Worm (Caenorhabditis elegans) whole organism, L1 larva: Measurements from ENCODE around the gene rict-1.

ENCODE experiments used
- C04F5.9 ChIP-seq: sonication (generic microtip); optimal IDR thresholded peaks from 2 replicates; lab custom pipeline; 2016; ENCODE audit warnings: missing genetic modification characterization, missing compliant biosample characterization
- C16A3.4 ChIP-seq: fragments of 150-350 bp; optimal IDR thresholded peaks from 2 replicates; lab custom pipeline; 2014; ENCODE audit warnings: missing biosample characterization, missing genetic modification characterization
- C34B4.2 ChIP-seq: sonication (generic microtip); optimal IDR thresholded peaks from 2 replicates; lab custom pipeline; 2017; ENCODE audit warnings: mild to moderate bottlenecking, missing genetic modification characterization, missing compliant biosample characterization
- Y116A8C.19 ChIP-seq: sonication (generic microtip); optimal IDR thresholded peaks from 2 replicates; lab custom pipeline; 2016; ENCODE audit warnings: missing compliant biosample characterization, missing genetic modification characterization, borderline replicate concordance
- ceh-8 ChIP-seq: fragments of 200-800 bp; sonication (Bioruptor generic); optimal IDR thresholded peaks from 2 replicates; lab custom pipeline; 2018; ENCODE audit warnings: mild to moderate bottlenecking, missing genetic modification characterization, moderate library complexity, missing compliant biosample characterization
- ceh-82 ChIP-seq, 3 experiments: fragments of 150-350 bp in 1 of 3; sonication (generic microtip) in 2 of 3; optimal IDR thresholded peaks; 2 replicates each; lab custom pipeline; 2014 to 2017; ENCODE audit warnings: missing biosample characterization in 3 of 3, missing genetic modification characterization in 3 of 3
- ceh-88 ChIP-seq: fragments of 200-800 bp; sonication (Bioruptor generic); IDR thresholded peaks from 2 replicates; pipeline ENCODE4 v1.3.6; 2022; ENCODE audit warnings: missing genetic modification characterization, missing compliant biosample characterization
- ceh-90 ChIP-seq: sonication (generic microtip); optimal IDR thresholded peaks from 2 replicates; lab custom pipeline; 2016; ENCODE audit warnings: missing genetic modification characterization, missing compliant biosample characterization
- dsc-1 ChIP-seq: sonication (generic microtip); optimal IDR thresholded peaks from 2 replicates; lab custom pipeline; 2016; ENCODE audit warnings: mild to moderate bottlenecking, missing genetic modification characterization, missing compliant biosample characterization
- efl-1 ChIP-seq, 4 experiments: fragments of 150-350 bp; optimal IDR thresholded peaks in 3 of 4; peaks in 1 of 4; 1 replicate in 1 of 4; 2 replicates in 3 of 4; lab custom pipeline; 2014; ENCODE audit warnings: missing biosample characterization in 2 of 4, missing genetic modification characterization in 2 of 4, missing genetic modification reagents in 2 of 4
- egl-13 ChIP-seq: sonication (generic microtip); optimal IDR thresholded peaks from 2 replicates; lab custom pipeline; 2016; ENCODE audit warnings: missing genotype, missing genetic modification reagents, missing genetic modification characterization, missing compliant biosample characterization
- egl-27 ChIP-seq, 2 experiments: fragments of 150-350 bp in 1 of 2; sonication (generic microtip); optimal IDR thresholded peaks; 3 replicates each; lab custom pipeline; 2017 to 2018; ENCODE audit warnings: missing biosample characterization in 2 of 2, missing genetic modification characterization in 2 of 2, missing genetic modification reagents in 2 of 2
- elt-3 ChIP-seq, 6 experiments: fragments of 150-350 bp in 1 of 6; sonication (generic microtip); optimal IDR thresholded peaks; 2 replicates each; lab custom pipeline; 2017 to 2018; ENCODE audit warnings: missing biosample characterization in 6 of 6, missing genetic modification characterization in 6 of 6, inconsistent platforms in 1 of 6
- ets-5 ChIP-seq: fragments of 200-800 bp; sonication (Bioruptor generic); IDR thresholded peaks from 2 replicates; pipeline ENCODE4 v1.3.6; 2022; ENCODE audit warnings: missing genetic modification characterization, missing compliant biosample characterization
- fkh-10 ChIP-seq: sonication (generic microtip); optimal IDR thresholded peaks from 2 replicates; lab custom pipeline; 2017; ENCODE audit warnings: missing biosample characterization, missing genetic modification reagents, missing genetic modification characterization
- hlh-17 ChIP-seq: fragments of 200-800 bp; sonication (Bioruptor generic); optimal IDR thresholded peaks from 2 replicates; lab custom pipeline; 2018; ENCODE audit warnings: missing genetic modification characterization, mild to moderate bottlenecking, missing compliant biosample characterization, moderate library complexity, borderline replicate concordance
- hlh-4 ChIP-seq: sonication (generic microtip); optimal IDR thresholded peaks from 2 replicates; lab custom pipeline; 2016; ENCODE audit warnings: mild to moderate bottlenecking, missing genetic modification characterization, missing compliant biosample characterization
- irx-1 ChIP-seq: sonication (generic microtip); optimal IDR thresholded peaks from 2 replicates; lab custom pipeline; 2016; ENCODE audit warnings: missing genetic modification characterization, missing compliant biosample characterization
- isw-1 ChIP-seq: fragments of 200-800 bp; sonication (Bioruptor generic); IDR thresholded peaks from 2 replicates; pipeline ENCODE4 v1.3.6; 2022; ENCODE audit warnings: missing genetic modification characterization, missing compliant biosample characterization
- lin-15B ChIP-seq: fragments of 150-350 bp; sonication (generic microtip); optimal IDR thresholded peaks from 3 replicates; lab custom pipeline; 2014; ENCODE audit warnings: missing biosample characterization, missing genetic modification characterization
- lin-35 ChIP-seq, 2 experiments: fragments of 150-350 bp; optimal IDR thresholded peaks; 2 replicates each; lab custom pipeline; 2014; ENCODE audit warnings: missing biosample characterization in 2 of 2, missing genetic modification characterization in 2 of 2, missing genetic modification reagents in 2 of 2
- lin-39 ChIP-seq: fragments of 150-350 bp; optimal IDR thresholded peaks from 2 replicates; lab custom pipeline; 2014; ENCODE audit warnings: missing biosample characterization, missing genetic modification reagents, missing genetic modification characterization
- lsy-2 ChIP-seq, 2 experiments: fragments of 150-350 bp; optimal IDR thresholded peaks; 2 replicates each; lab custom pipeline; 2014; ENCODE audit warnings: missing biosample characterization in 2 of 2, missing genetic modification characterization in 2 of 2
- mab-9 ChIP-seq: fragments of 200-800 bp; sonication (Bioruptor generic); IDR thresholded peaks from 2 replicates; pipeline ENCODE4 v1.3.6; 2022; ENCODE audit warnings: missing genetic modification reagents, missing genetic modification characterization, missing compliant biosample characterization
- mdl-1 ChIP-seq, 2 experiments: fragments of 150-350 bp; optimal IDR thresholded peaks; 2 replicates each; lab custom pipeline; 2014 to 2017; ENCODE audit warnings: missing biosample characterization in 2 of 2, missing genetic modification characterization in 2 of 2, inconsistent platforms in 1 of 2
- mep-1 ChIP-seq: fragments of 150-350 bp; optimal IDR thresholded peaks from 2 replicates; lab custom pipeline; 2014; ENCODE audit warnings: missing biosample characterization, missing genetic modification characterization
- nhr-11 ChIP-seq: fragments of 150-350 bp; optimal IDR thresholded peaks from 2 replicates; lab custom pipeline; 2014; ENCODE audit warnings: missing biosample characterization, missing genetic modification characterization
- nhr-19 ChIP-seq: fragments of 200-800 bp; sonication (Bioruptor generic); conservative IDR thresholded peaks from 2 replicates; pipeline ENCODE4 v1.3.6; 2022; ENCODE audit warnings: missing genetic modification characterization, missing compliant biosample characterization
- nhr-20 ChIP-seq: sonication (generic microtip); optimal IDR thresholded peaks from 2 replicates; lab custom pipeline; 2016; ENCODE audit warnings: mild to moderate bottlenecking, missing genetic modification characterization, missing compliant biosample characterization
- nhr-237 ChIP-seq: fragments of 150-350 bp; optimal IDR thresholded peaks from 2 replicates; lab custom pipeline; 2014; ENCODE audit warnings: missing biosample characterization, missing genetic modification characterization
- nhr-47 ChIP-seq: sonication (generic microtip); optimal IDR thresholded peaks from 2 replicates; lab custom pipeline; 2016; ENCODE audit warnings: mild to moderate bottlenecking, missing genetic modification characterization, moderate library complexity, missing compliant biosample characterization
- nhr-71 ChIP-seq: sonication (generic microtip); optimal IDR thresholded peaks from 2 replicates; lab custom pipeline; 2016; ENCODE audit warnings: mild to moderate bottlenecking, missing genetic modification characterization, moderate library complexity, missing compliant biosample characterization
- nhr-90 ChIP-seq: sonication (generic microtip); optimal IDR thresholded peaks from 2 replicates; lab custom pipeline; 2016; ENCODE audit warnings: mild to moderate bottlenecking, missing genetic modification characterization, missing compliant biosample characterization; ENCODE audit not compliant: poor library complexity
- pag-3 ChIP-seq: sonication (generic microtip); optimal IDR thresholded peaks from 2 replicates; lab custom pipeline; 2017; ENCODE audit warnings: missing genetic modification characterization, mild to moderate bottlenecking, missing compliant biosample characterization, antibody characterized with exemption, borderline replicate concordance; ENCODE audit not compliant: insufficient read depth
- pax-3 ChIP-seq: fragments of 200-800 bp; sonication (Bioruptor generic); optimal IDR thresholded peaks from 2 replicates; lab custom pipeline; 2018; ENCODE audit warnings: mild to moderate bottlenecking, missing genetic modification characterization, moderate library complexity, missing compliant biosample characterization
- pqm-1 ChIP-seq: sonication (generic microtip); optimal IDR thresholded peaks from 3 replicates; lab custom pipeline; 2017; ENCODE audit warnings: missing biosample characterization, missing genetic modification characterization
- skn-1 ChIP-seq: fragments of 150-350 bp; optimal IDR thresholded peaks from 2 replicates; lab custom pipeline; 2014; ENCODE audit warnings: missing biosample characterization, missing genetic modification characterization
- snpc-4 ChIP-seq: fragments of 150-350 bp; optimal IDR thresholded peaks from 2 replicates; lab custom pipeline; 2014; ENCODE audit warnings: missing biosample characterization, missing genetic modification characterization
- snu-23 ChIP-seq: sonication (generic microtip); optimal IDR thresholded peaks from 2 replicates; lab custom pipeline; 2016; ENCODE audit warnings: missing genetic modification characterization, missing compliant biosample characterization
- sox-4 ChIP-seq: sonication (generic microtip); optimal IDR thresholded peaks from 2 replicates; lab custom pipeline; 2016; ENCODE audit warnings: missing genetic modification characterization, missing compliant biosample characterization
- swsn-7 ChIP-seq: sonication (generic microtip); optimal IDR thresholded peaks from 2 replicates; lab custom pipeline; 2016; ENCODE audit warnings: missing genetic modification characterization, missing compliant biosample characterization
- tbx-2 ChIP-seq: sonication (generic microtip); optimal IDR thresholded peaks from 2 replicates; lab custom pipeline; 2016; ENCODE audit warnings: missing genetic modification characterization, missing compliant biosample characterization
- unc-130 ChIP-seq: fragments of 150-350 bp; optimal IDR thresholded peaks from 2 replicates; lab custom pipeline; 2017; ENCODE audit warnings: missing biosample characterization, missing genetic modification characterization, inconsistent platforms
- unc-62 ChIP-seq: fragments of 150-350 bp; optimal IDR thresholded peaks from 2 replicates; lab custom pipeline; 2014; ENCODE audit warnings: missing biosample characterization, missing genetic modification reagents, missing genetic modification characterization
- unc-98 ChIP-seq: fragments of 200-800 bp; sonication (Bioruptor generic); IDR thresholded peaks from 2 replicates; pipeline ENCODE4 v1.3.6; 2022; ENCODE audit warnings: missing genetic modification characterization, missing compliant biosample characterization
- vab-15 ChIP-seq: sonication (generic microtip); optimal IDR thresholded peaks from 2 replicates; lab custom pipeline; 2017; ENCODE audit warnings: missing genotype, mild to moderate bottlenecking, missing genetic modification characterization, missing compliant biosample characterization
- xbp-1 ChIP-seq: sonication (generic microtip); optimal IDR thresholded peaks from 2 replicates; lab custom pipeline; 2016; ENCODE audit warnings: missing genetic modification characterization, missing compliant biosample characterization
- zip-4 ChIP-seq: fragments of 200-800 bp; sonication (Bioruptor generic); optimal IDR thresholded peaks from 2 replicates; lab custom pipeline; 2018; ENCODE audit warnings: mild to moderate bottlenecking, missing genetic modification characterization, moderate library complexity, missing compliant biosample characterization
- ztf-11 ChIP-seq, 2 experiments: sonication (generic microtip); optimal IDR thresholded peaks; 2 replicates each; lab custom pipeline; 2016 to 2017; ENCODE audit warnings: missing genetic modification characterization in 2 of 2, missing biosample characterization in 1 of 2, missing compliant biosample characterization in 1 of 2

Gene rict-1

DNA sequence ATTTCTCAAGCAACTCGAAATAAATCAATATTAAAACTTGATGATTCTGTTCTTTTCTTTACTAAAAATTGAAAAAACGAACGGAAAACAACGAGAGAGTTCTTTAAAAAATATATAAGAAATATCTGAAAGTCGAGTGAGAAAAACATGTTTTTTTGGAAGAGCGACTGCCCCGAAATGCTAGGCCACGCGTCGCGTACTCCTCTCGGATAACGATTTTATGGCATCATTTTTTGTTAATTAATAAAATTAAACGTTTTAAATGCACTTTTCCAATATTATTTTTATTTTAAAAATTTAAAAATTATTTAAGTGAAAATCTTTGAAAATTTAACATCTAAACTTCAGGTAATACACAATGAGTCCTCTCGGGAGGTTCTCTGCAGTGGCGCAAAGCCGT, 525 bp upstream of the rict-1 start, which contains the start of gene gfm-1 (continued):
- peak; percentile 94 for TF ChIP-seq irx-1 (tag; lab: Kevin White, UChicago)
- TF ChIP-seq lsy-2 (tag; optimal IDR thresholded peaks at IDR 0.05; lab: Kevin White, UChicago), result peak; percentile 62 to 83
- peak; percentile 87 for TF ChIP-seq tbx-2
- peak; percentile 82 for TF ChIP-seq xbp-1 (tag; lab: Kevin White, UChicago)
- TF ChIP-seq nhr-11 (tag; lab: Kevin White, UChicago), result no peak
- peak; percentile 49 for TF ChIP-seq ceh-8 (GFP tag; lab: Kevin White, UChicago)
- TF ChIP-seq fkh-10 (GFP tag; lab: Kevin White, UChicago), result no peak
- TF ChIP-seq unc-98, result peak; percentile 79
- TF ChIP-seq efl-1 (optimal IDR thresholded peaks at IDR 0.05; lab: Kevin White, UChicago), result peak; percentile 54 to 72
- peak; percentile 76 to 96 for TF ChIP-seq efl-1 (GFP tag; optimal IDR thresholded peaks at IDR 0.05 in 1 of 2; lab: Kevin White, UChicago)
- TF ChIP-seq isw-1 (GFP tag; lab: Robert Waterston, UW), result peak; percentile 58
- TF ChIP-seq ceh-88 (GFP tag; lab: Robert Waterston, UW), result peak; percentile 53; the same call in 1 of the 2 replicates
- TF ChIP-seq C34B4.2 (tag; lab: Kevin White, UChicago), result no peak
- TF ChIP-seq mep-1 (tag; lab: Kevin White, UChicago), result peak; percentile 67
- TF ChIP-seq nhr-19, result peak; percentile 77
- TF ChIP-seq egl-13 (tag; lab: Kevin White, UChicago), result peak; percentile 88
- peak; percentile 49 for TF ChIP-seq snpc-4 (tag; lab: Kevin White, UChicago)
- no peak for TF ChIP-seq hlh-17 (GFP tag; lab: Kevin White, UChicago)
- TF ChIP-seq lin-15B (tag; lab: Kevin White, UChicago), result peak; percentile 72
- TF ChIP-seq ztf-11 (tag; optimal IDR thresholded peaks at IDR 0.05; lab: Kevin White, UChicago), result peak in 1 of 2 experiments; percentile 91
- TF ChIP-seq swsn-7 (tag; lab: Kevin White, UChicago), result peak; percentile 85
- TF ChIP-seq zip-4 (GFP tag; lab: Kevin White, UChicago), result no peak
- TF ChIP-seq nhr-71, result peak; percentile 89
- TF ChIP-seq lin-39, result peak; percentile 42
- no peak for TF ChIP-seq egl-27 (tag; optimal IDR thresholded peaks at IDR 0.05; lab: Kevin White, UChicago)
- peak; percentile 28 for TF ChIP-seq vab-15
- peak; percentile 76 for TF ChIP-seq snu-23 (GFP tag; lab: Kevin White, UChicago)
- peak; percentile 77 for TF ChIP-seq nhr-20
- peak; percentile 91 for TF ChIP-seq nhr-47 (tag; lab: Kevin White, UChicago)
- peak in 1 of 6 experiments; percentile 50 for TF ChIP-seq elt-3 (tag; optimal IDR thresholded peaks at IDR 0.05; lab: Kevin White, UChicago)
- TF ChIP-seq skn-1 (tag; lab: Kevin White, UChicago), result peak; percentile 55
- peak; percentile 84 for TF ChIP-seq pax-3
- peak; percentile 42 to 62 (median 43) for TF ChIP-seq ceh-82 (tag; optimal IDR thresholded peaks at IDR 0.05; lab: Kevin White, UChicago)
- TF ChIP-seq mab-9, result peak; percentile 81
- peak; percentile 84 for TF ChIP-seq Y116A8C.19 (tag; lab: Kevin White, UChicago)
- TF ChIP-seq hlh-4, result peak; percentile 71
- peak; percentile 94 for TF ChIP-seq ceh-90 (tag; lab: Kevin White, UChicago)
- TF ChIP-seq lin-35 (GFP tag; optimal IDR thresholded peaks at IDR 0.05; lab: Kevin White, UChicago), result peak; percentile 43 to 62
- TF ChIP-seq unc-130, result peak; percentile 32
- TF ChIP-seq C04F5.9 (tag; lab: Kevin White, UChicago), result peak; percentile 84
- TF ChIP-seq C16A3.4 (tag; lab: Kevin White, UChicago), result peak; percentile 23
- TF ChIP-seq pqm-1 (tag; lab: Kevin White, UChicago), result no peak
- no peak for TF ChIP-seq pag-3 (tag; lab: Kevin White, UChicago)
- TF ChIP-seq ets-5 (GFP tag; lab: Robert Waterston, UW), result no peak
- TF ChIP-seq dsc-1 (tag; lab: Kevin White, UChicago), result peak; percentile 89
- no peak for TF ChIP-seq mdl-1 (tag; optimal IDR thresholded peaks at IDR 0.05; lab: Kevin White, UChicago)
- no peak for TF ChIP-seq nhr-237 (tag; lab: Kevin White, UChicago)
- TF ChIP-seq nhr-90 (tag; lab: Kevin White, UChicago), result peak; percentile 92
- TF ChIP-seq sox-4 (tag; lab: Kevin White, UChicago), result peak; percentile 91
- no peak for TF ChIP-seq unc-62
